Worm (Caenorhabditis elegans) whole organism, L1 larva: ENCODE data around the gene acr-12.

Experiments
- ceh-90 ChIP-seq: sonication (generic microtip); optimal IDR thresholded peaks from 2 replicates; lab custom pipeline; 2016; ENCODE audit warnings: missing genetic modification characterization, missing compliant biosample characterization
- ces-1 ChIP-seq: fragments of 150-350 bp; optimal IDR thresholded peaks from 2 replicates; lab custom pipeline; 2014; ENCODE audit warnings: missing biosample characterization, missing genetic modification reagents, missing genetic modification characterization
- dpl-1 ChIP-seq, 3 experiments: fragments of 150-350 bp in 2 of 3; sonication (generic microtip) in 1 of 3; optimal IDR thresholded peaks; 2 replicates each; lab custom pipeline; 2014 to 2017; ENCODE audit warnings: missing biosample characterization in 3 of 3, missing genetic modification characterization in 3 of 3, missing genetic modification reagents in 3 of 3
- efl-1 ChIP-seq, 4 experiments: fragments of 150-350 bp; optimal IDR thresholded peaks in 3 of 4; peaks in 1 of 4; 1 replicate in 1 of 4; 2 replicates in 3 of 4; lab custom pipeline; 2014; ENCODE audit warnings: missing biosample characterization in 2 of 4, missing genetic modification characterization in 2 of 4, missing genetic modification reagents in 2 of 4
- fkh-8 ChIP-seq: sonication (generic microtip); optimal IDR thresholded peaks from 2 replicates; lab custom pipeline; 2016; ENCODE audit warnings: mild to moderate bottlenecking, missing genetic modification characterization, missing compliant biosample characterization
- lin-14 ChIP-seq: fragments of 200-800 bp; sonication (Bioruptor generic); optimal IDR thresholded peaks from 2 replicates; lab custom pipeline; 2018; ENCODE audit warnings: mild to moderate bottlenecking, missing genetic modification characterization, moderate library complexity, missing compliant biosample characterization
- lin-35 ChIP-seq, 2 experiments: fragments of 150-350 bp; optimal IDR thresholded peaks; 2 replicates each; lab custom pipeline; 2014; ENCODE audit warnings: missing biosample characterization in 2 of 2, missing genetic modification characterization in 2 of 2, missing genetic modification reagents in 2 of 2
- lin-39 ChIP-seq: fragments of 150-350 bp; optimal IDR thresholded peaks from 2 replicates; lab custom pipeline; 2014; ENCODE audit warnings: missing biosample characterization, missing genetic modification reagents, missing genetic modification characterization
- mdl-1 ChIP-seq, 2 experiments: fragments of 150-350 bp; optimal IDR thresholded peaks; 2 replicates each; lab custom pipeline; 2014 to 2017; ENCODE audit warnings: missing biosample characterization in 2 of 2, missing genetic modification characterization in 2 of 2, inconsistent platforms in 1 of 2
- mef-2 ChIP-seq: fragments of 150-350 bp; optimal IDR thresholded peaks from 2 replicates; lab custom pipeline; 2014; ENCODE audit warnings: missing biosample characterization, missing genetic modification characterization
- nhr-20 ChIP-seq: sonication (generic microtip); optimal IDR thresholded peaks from 2 replicates; lab custom pipeline; 2016; ENCODE audit warnings: mild to moderate bottlenecking, missing genetic modification characterization, missing compliant biosample characterization
- nhr-47 ChIP-seq: sonication (generic microtip); optimal IDR thresholded peaks from 2 replicates; lab custom pipeline; 2016; ENCODE audit warnings: mild to moderate bottlenecking, missing genetic modification characterization, moderate library complexity, missing compliant biosample characterization
- nhr-71 ChIP-seq: sonication (generic microtip); optimal IDR thresholded peaks from 2 replicates; lab custom pipeline; 2016; ENCODE audit warnings: mild to moderate bottlenecking, missing genetic modification characterization, moderate library complexity, missing compliant biosample characterization
- nhr-85 ChIP-seq: sonication (generic microtip); peaks from one replicate; lab custom pipeline; 2016; ENCODE audit warnings: missing genetic modification characterization, inconsistent platforms, missing compliant biosample characterization
- nhr-90 ChIP-seq: sonication (generic microtip); optimal IDR thresholded peaks from 2 replicates; lab custom pipeline; 2016; ENCODE audit warnings: mild to moderate bottlenecking, missing genetic modification characterization, missing compliant biosample characterization; ENCODE audit not compliant: poor library complexity
- rnt-1 ChIP-seq: sonication (generic microtip); optimal IDR thresholded peaks from 2 replicates; lab custom pipeline; 2016; ENCODE audit warnings: mild to moderate bottlenecking, missing genetic modification characterization, moderate library complexity, missing compliant biosample characterization
- swsn-7 ChIP-seq: sonication (generic microtip); optimal IDR thresholded peaks from 2 replicates; lab custom pipeline; 2016; ENCODE audit warnings: missing genetic modification characterization, missing compliant biosample characterization
- tbx-2 ChIP-seq: sonication (generic microtip); optimal IDR thresholded peaks from 2 replicates; lab custom pipeline; 2016; ENCODE audit warnings: missing genetic modification characterization, missing compliant biosample characterization
- unc-86 ChIP-seq: sonication (generic microtip); optimal IDR thresholded peaks from 2 replicates; lab custom pipeline; 2016; ENCODE audit warnings: missing genetic modification characterization, missing compliant biosample characterization
- xbp-1 ChIP-seq: sonication (generic microtip); optimal IDR thresholded peaks from 2 replicates; lab custom pipeline; 2016; ENCODE audit warnings: missing genetic modification characterization, missing compliant biosample characterization
- ztf-11 ChIP-seq, 2 experiments: sonication (generic microtip); optimal IDR thresholded peaks; 2 replicates each; lab custom pipeline; 2016 to 2017; ENCODE audit warnings: missing genetic modification characterization in 2 of 2, missing biosample characterization in 1 of 2, missing compliant biosample characterization in 1 of 2

The acr-12 gene

ce11 chrX:13583895-13584344 is 51.3 kb downstream of the acr-12 start (continued):
- TF ChIP-seq mef-2 (tag; lab: Kevin White, UChicago) (no peak), unc-86 (no peak)

- TF ChIP-seq lin-39 (tag; lab: Kevin White, UChicago) (no peak), lin-14 (GFP tag; lab: Kevin White, UChicago) (peak; percentile 18), tbx-2 (tag; lab: Kevin White, UChicago) (peak; percentile 14), ztf-11 (tag; optimal IDR thresholded peaks at IDR 0.05; lab: Kevin White, UChicago) (peak in 1 of 2 experiments; percentile 35), nhr-47 (peak; percentile 49), lin-35 (GFP tag; optimal IDR thresholded peaks at IDR 0.05; lab: Kevin White, UChicago) (peak; percentile 45 to 77), dpl-1 (GFP tag; optimal IDR thresholded peaks at IDR 0.05; lab: Kevin White, UChicago) (peak; percentile 54 to 78 (median 68)), swsn-7 (peak; percentile 2), xbp-1 (tag; lab: Kevin White, UChicago) (no peak), mdl-1 (tag; optimal IDR thresholded peaks at IDR 0.05; lab: Kevin White, UChicago) (no peak), efl-1 (optimal IDR thresholded peaks at IDR 0.05; lab: Kevin White, UChicago) (peak; percentile 11 to 74), efl-1 (GFP tag; optimal IDR thresholded peaks at IDR 0.05 in 1 of 2; lab: Kevin White, UChicago) (peak; percentile 79 to 97), ceh-90 (tag; lab: Kevin White, UChicago) (peak; percentile 38), nhr-85 (tag; lab: Kevin White, UChicago) (peak; percentile 58), nhr-90 (tag; lab: Kevin White, UChicago) (peak; percentile 30), ces-1 (GFP tag; lab: Kevin White, UChicago) (no peak), nhr-20 (tag; lab: Kevin White, UChicago) (peak; percentile 10), rnt-1 (peak; percentile 59), fkh-8 (tag; lab: Kevin White, UChicago) (peak; percentile 8), nhr-71 (tag; lab: Kevin White, UChicago) (peak; percentile 39)
- TF ChIP-seq, all 84 proteins: peak for 15
These were observed 52.2 kb downstream of the acr-12 start, which contains the start of gene unc-84 for ce11 chrX:13584725-13585371. Gene unc-84, plus strand, starts transcription at chrX:13584775.
